Fruit fly (Drosophila melanogaster): ENCODE data around the gene RpS19b.
A peak's percentile ranks its signal among the peaks of the same experiment; 100 is the strongest.

The RpS19b gene

dm6 chr3R:23886270-23887095 is 46.8 kb downstream of the RpS19b start (continued):
- TF ChIP-seq CG14050 (GFP tag; IDR thresholded peaks at IDR 0.05) (peak; percentile 60), shn (GFP tag; optimal IDR thresholded peaks at IDR 0.05) (peak; percentile 51), CG8089 (GFP tag; optimal IDR thresholded peaks at IDR 0.05) (peak; percentile 55), CG6272 (GFP tag; IDR thresholded peaks at IDR 0.05) (peak; percentile 56; the same call in 1 of the 2 replicates), CG7556 (GFP tag; optimal IDR thresholded peaks at IDR 0.05) (peak; percentile 86), Doc2 (GFP tag; IDR thresholded peaks at IDR 0.05) (no peak), TFAM (GFP tag; optimal IDR thresholded peaks at IDR 0.05) (peak; percentile 73), CG15514 (GFP tag; optimal IDR thresholded peaks at IDR 0.05) (peak; percentile 29), CG2129 (GFP tag; IDR thresholded peaks at IDR 0.05; ENCODE audit: partially characterized antibody) (no peak), hkb (optimal IDR thresholded peaks at IDR 0.05) (no peak), hkb (GFP tag; IDR thresholded peaks at IDR 0.05) (peak; percentile 87), Dfd (GFP tag; optimal IDR thresholded peaks at IDR 0.05) (no peak), CG2202 (tag; optimal IDR thresholded peaks at IDR 0.05) (peak; percentile 90), Doc3 (GFP tag; IDR thresholded peaks at IDR 0.05; ENCODE audit: partially characterized antibody) (no peak), Rx (GFP tag; IDR thresholded peaks at IDR 0.05) (peak; percentile 59), CG5180 (GFP tag; optimal IDR thresholded peaks at IDR 0.05) (peak; percentile 76), Lim3 (GFP tag; IDR thresholded peaks at IDR 0.05) (no peak), CG11560 (tag; IDR thresholded peaks at IDR 0.05) (peak; percentile 52; the same call in 1 of the 3 replicates), Fer1 (GFP tag; optimal IDR thresholded peaks at IDR 0.05) (peak; percentile 72), inv (GFP tag; IDR thresholded peaks at IDR 0.05; ENCODE audit: partially characterized antibody) (0 out of 2 replicates have a peak, but pooled peaks have one; percentile 9), CG30431 (GFP tag; optimal IDR thresholded peaks at IDR 0.05) (peak; percentile 68), CG13624 (GFP tag; optimal IDR thresholded peaks at IDR 0.05) (peak; percentile 29), Neu2 (GFP tag; optimal IDR thresholded peaks at IDR 0.05; ENCODE audit: borderline replicate concordance) (peak; percentile 14), YL-1 (GFP tag; optimal IDR thresholded peaks at IDR 0.05) (peak; percentile 25), CG3838 (GFP tag; optimal IDR thresholded peaks at IDR 0.05) (peak; percentile 44), Hmx (GFP tag; optimal IDR thresholded peaks at IDR 0.05) (no peak), CG6689 (GFP tag; IDR thresholded peaks at IDR 0.05) (peak; percentile 89), CG14441 (GFP tag; IDR thresholded peaks at IDR 0.05) (peak; percentile 74), CG12071 (GFP tag; optimal IDR thresholded peaks at IDR 0.05) (peak; percentile 42), CG14710 (tag; optimal IDR thresholded peaks at IDR 0.05) (peak; percentile 95), CG10274 (GFP tag; optimal IDR thresholded peaks at IDR 0.05) (peak; percentile 36), Aef1 (GFP tag; IDR thresholded peaks at IDR 0.05) (peak; percentile 57; the same call in 2 of the 3 replicates), Rfx (GFP tag; IDR thresholded peaks at IDR 0.05) (peak; percentile 63), Ravus (GFP tag; IDR thresholded peaks at IDR 0.05) (0 out of 2 replicates have a peak, but pooled peaks have one; percentile 37), CG16779 (GFP tag; IDR thresholded peaks at IDR 0.05) (no peak), CG1832 (GFP tag; optimal IDR thresholded peaks at IDR 0.05) (peak; percentile 65), gfzf (GFP tag; optimal IDR thresholded peaks at IDR 0.05) (no peak), CG4854 (GFP tag; optimal IDR thresholded peaks at IDR 0.05) (peak; percentile 57), Abd-B (GFP tag; optimal IDR thresholded peaks at IDR 0.05) (peak; percentile 74), psq (GFP tag; optimal IDR thresholded peaks at IDR 0.05) (no peak), CG9727 (GFP tag; optimal IDR thresholded peaks at IDR 0.05) (peak; percentile 92), HLHmδ (GFP tag; optimal IDR thresholded peaks at IDR 0.05) (no peak), gcm (GFP tag; optimal IDR thresholded peaks at IDR 0.05) (peak; percentile 93), CG12219 (GFP tag; optimal IDR thresholded peaks at IDR 0.05) (peak; percentile 84), CG7372 (GFP tag; IDR thresholded peaks at IDR 0.05) (peak; percentile 81), tx (GFP tag; optimal IDR thresholded peaks at IDR 0.05) (peak; percentile 35), sim (GFP tag; IDR thresholded peaks at IDR 0.05) (peak; percentile 83), Dp (GFP tag; optimal IDR thresholded peaks at IDR 0.05) (no peak), repo (GFP tag; optimal IDR thresholded peaks at IDR 0.05) (peak; percentile 42)
